Worm (Caenorhabditis elegans): Measurements from ENCODE around the gene F15E6.9.
"Not testable (repeated sequence)": the region's sequence is repeated elsewhere in the genome, so short reads cannot be mapped to it uniquely, and the experiment has no call there.

ce11 chrIV:4312394-4312793 is 13.5 kb upstream of the F15E6.9 start:
- TF ChIP-seq nhr-28 (tag; optimal IDR thresholded peaks at IDR 0.05); fos-1 (tag; optimal IDR thresholded peaks at IDR 0.05); nhr-6 (tag; optimal IDR thresholded peaks at IDR 0.05); lin-39 (tag; optimal IDR thresholded peaks at IDR 0.05); unc-39 (tag; optimal IDR thresholded peaks at IDR 0.05); lsy-2 (tag; optimal IDR thresholded peaks at IDR 0.05); vab-7 (GFP tag; IDR thresholded peaks at IDR 0.05); pqm-1 (tag; optimal IDR thresholded peaks at IDR 0.05); pha-4 (GFP tag; IDR thresholded peaks at IDR 0.05); pha-4 (tag; optimal IDR thresholded peaks at IDR 0.05): not testable (repeated sequence)

All from whole organism, L4 larva.